Worm (Caenorhabditis elegans) whole organism, early embryonic: ENCODE results near the gene gldi-4.

Experiments used
- B0310.2 ChIP-seq: sonication (generic microtip); optimal IDR thresholded peaks from 2 replicates; lab custom pipeline; 2016; ENCODE audit warnings: mild to moderate bottlenecking, missing genetic modification characterization, missing compliant biosample characterization
- F13C5.2 ChIP-seq: sonication (generic microtip); optimal IDR thresholded peaks from 2 replicates; lab custom pipeline; 2017; ENCODE audit warnings: mild to moderate bottlenecking, missing genetic modification characterization, inconsistent platforms, missing compliant biosample characterization
- aly-1 ChIP-seq: sonication (generic microtip); optimal IDR thresholded peaks from 2 replicates; lab custom pipeline; 2016; ENCODE audit warnings: missing genetic modification characterization, missing compliant biosample characterization
- ama-1 ChIP-seq: fragments of 150-350 bp; optimal IDR thresholded peaks from 2 replicates; lab custom pipeline; 2014
- ceh-13 ChIP-seq: fragments of 200-800 bp; sonication (Bioruptor generic); optimal IDR thresholded peaks from 2 replicates; lab custom pipeline; 2018; ENCODE audit warnings: mild to moderate bottlenecking, missing genetic modification characterization, missing compliant biosample characterization
- ceh-36 ChIP-seq: sonication (generic microtip); optimal IDR thresholded peaks from 2 replicates; lab custom pipeline; 2016; ENCODE audit warnings: missing genetic modification characterization, inconsistent platforms, missing compliant biosample characterization
- ets-7 ChIP-seq: sonication (generic microtip); optimal IDR thresholded peaks from 2 replicates; lab custom pipeline; 2016; ENCODE audit warnings: missing genotype, missing genetic modification characterization, missing compliant biosample characterization
- flt-1 ChIP-seq: fragments of 200-800 bp; sonication (Bioruptor generic); IDR thresholded peaks from 2 replicates; pipeline ENCODE4 v1.3.6; 2022; ENCODE audit warnings: missing genetic modification characterization, missing compliant biosample characterization
- hmbx-1 ChIP-seq: sonication (generic microtip); optimal IDR thresholded peaks from 2 replicates; lab custom pipeline; 2016; ENCODE audit warnings: mild to moderate bottlenecking, missing genetic modification characterization, missing compliant biosample characterization
- hmg-4 ChIP-seq: fragments of 200-800 bp; sonication (Bioruptor generic); optimal IDR thresholded peaks from 2 replicates; lab custom pipeline; 2018; ENCODE audit warnings: mild to moderate bottlenecking, missing genetic modification characterization, missing compliant biosample characterization
- hnd-1 ChIP-seq: sonication (generic microtip); optimal IDR thresholded peaks from 2 replicates; lab custom pipeline; 2016; ENCODE audit warnings: missing genetic modification characterization, missing compliant biosample characterization
- pes-1 ChIP-seq: fragments of 200-800 bp; sonication (Bioruptor generic); IDR thresholded peaks from 2 replicates; pipeline ENCODE4 v1.3.6; 2022; ENCODE audit warnings: missing genetic modification reagents, missing genetic modification characterization, missing compliant biosample characterization
- scrt-1 ChIP-seq: fragments of 200-800 bp; sonication (Bioruptor generic); IDR thresholded peaks from 2 replicates; pipeline ENCODE4 v1.3.6; 2022; ENCODE audit warnings: missing genetic modification characterization, missing compliant biosample characterization
- sea-1 ChIP-seq: fragments of 200-800 bp; sonication (Bioruptor generic); conservative IDR thresholded peaks from 2 replicates; pipeline ENCODE4 v1.3.6; 2022; ENCODE audit warnings: missing genetic modification characterization, missing compliant biosample characterization
- tbx-11 ChIP-seq: fragments of 200-800 bp; sonication (Bioruptor generic); IDR thresholded peaks from 2 replicates; pipeline ENCODE4 v1.3.6; 2022; ENCODE audit warnings: missing genetic modification characterization, missing compliant biosample characterization
- tbx-37 ChIP-seq: fragments of 200-800 bp; sonication (Bioruptor generic); conservative IDR thresholded peaks from 2 replicates; pipeline ENCODE4 v1.3.6; 2022; ENCODE audit warnings: missing genetic modification reagents, missing genetic modification characterization, missing compliant biosample characterization
- tra-4 ChIP-seq: sonication (generic microtip); optimal IDR thresholded peaks from 2 replicates; lab custom pipeline; 2017; ENCODE audit warnings: missing genetic modification characterization, missing compliant biosample characterization

gldi-4 gene

ce11 chrIV:7046641-7047361 lies 29.4 kb downstream of the gldi-4 start:
- TF ChIP-seq tbx-37 (no peak), flt-1 (GFP tag; lab: Robert Waterston, UW) (no peak), scrt-1 (GFP tag; lab: Robert Waterston, UW) (no peak), ama-1 (lab: Kevin White, UChicago) (no peak), tra-4 (no peak), hmbx-1 (tag; lab: Kevin White, UChicago) (no peak), sea-1 (no peak)

ce11 chrIV:7047762-7048178 lies 30.3 kb downstream of the gldi-4 start:
- TF ChIP-seq hmg-4 (GFP tag; lab: Kevin White, UChicago) (no peak), ets-7 (tag; lab: Kevin White, UChicago) (no peak), aly-1 (no peak), ceh-13 (no peak), B0310.2 (tag; lab: Kevin White, UChicago) (no peak), flt-1 (GFP tag; lab: Robert Waterston, UW) (no peak), tra-4 (no peak), ceh-36 (tag; lab: Kevin White, UChicago) (no peak), F13C5.2 (tag; lab: Kevin White, UChicago) (no peak), hmbx-1 (tag; lab: Kevin White, UChicago) (no peak), ama-1 (lab: Kevin White, UChicago) (no peak), tbx-37 (no peak), tbx-11 (GFP tag; lab: Robert Waterston, UW) (no peak), pes-1 (no peak)

- TF ChIP-seq ama-1 (lab: Kevin White, UChicago) = no peak
- TF ChIP-seq F13C5.2 (tag; lab: Kevin White, UChicago) = no peak
- TF ChIP-seq B0310.2 (tag; lab: Kevin White, UChicago) = no peak
- TF ChIP-seq hmbx-1 (tag; lab: Kevin White, UChicago) = no peak
- TF ChIP-seq tra-4 = no peak
- no peak for TF ChIP-seq hmg-4 (GFP tag; lab: Kevin White, UChicago)
- no peak for TF ChIP-seq sea-1
- TF ChIP-seq scrt-1 (GFP tag; lab: Robert Waterston, UW) = no peak
- TF ChIP-seq flt-1 (GFP tag; lab: Robert Waterston, UW) = no peak
- TF ChIP-seq pes-1 = no peak
- no peak for TF ChIP-seq tbx-11 (GFP tag; lab: Robert Waterston, UW)
- TF ChIP-seq aly-1 = no peak
- TF ChIP-seq ceh-36 (tag; lab: Kevin White, UChicago) = no peak
- TF ChIP-seq ceh-13 = no peak
- TF ChIP-seq hnd-1 (tag; lab: Kevin White, UChicago) = no peak
- TF ChIP-seq ets-7 (tag; lab: Kevin White, UChicago) = no peak
- TF ChIP-seq tbx-37 = no peak
These were observed 31.3 kb downstream of the gldi-4 start for ce11 chrIV:7048637-7049245.

ce11 chrIV:7049672-7050206 lies 32.3 kb downstream of the gldi-4 start, which contains the start of gene nhr-105:
Gene nhr-105, plus strand, starts transcription at chrIV:7050156.
- no peak for TF ChIP-seq tbx-37
- TF ChIP-seq hnd-1 (tag; lab: Kevin White, UChicago) = no peak
- TF ChIP-seq pes-1 = no peak
- TF ChIP-seq scrt-1 (GFP tag; lab: Robert Waterston, UW) = no peak
- TF ChIP-seq tbx-11 (GFP tag; lab: Robert Waterston, UW) = no peak
- TF ChIP-seq hmbx-1 (tag; lab: Kevin White, UChicago) = no peak
- TF ChIP-seq ets-7 (tag; lab: Kevin White, UChicago) = no peak
- TF ChIP-seq tra-4 = no peak
- no peak for TF ChIP-seq aly-1
- TF ChIP-seq ceh-36 (tag; lab: Kevin White, UChicago) = no peak
- no peak for TF ChIP-seq ceh-13
- no peak for TF ChIP-seq hmg-4 (GFP tag; lab: Kevin White, UChicago)
- TF ChIP-seq sea-1 = no peak
- TF ChIP-seq F13C5.2 (tag; lab: Kevin White, UChicago) = no peak
- TF ChIP-seq flt-1 (GFP tag; lab: Robert Waterston, UW) = no peak
- no peak for TF ChIP-seq B0310.2 (tag; lab: Kevin White, UChicago)
- no peak for TF ChIP-seq ama-1 (lab: Kevin White, UChicago)

ce11 chrIV:7051515-7051914 lies 34.1 kb downstream of the gldi-4 start:
- no peak for TF ChIP-seq hmg-4 (GFP tag; lab: Kevin White, UChicago)
- no peak for TF ChIP-seq scrt-1 (GFP tag; lab: Robert Waterston, UW)
- TF ChIP-seq flt-1 (GFP tag; lab: Robert Waterston, UW) = no peak
- TF ChIP-seq tra-4 = no peak

- TF ChIP-seq hmbx-1 (tag; lab: Kevin White, UChicago) (no peak), B0310.2 (tag; lab: Kevin White, UChicago) (no peak), sea-1 (no peak), tbx-11 (GFP tag; lab: Robert Waterston, UW) (no peak), F13C5.2 (tag; lab: Kevin White, UChicago) (no peak), ets-7 (tag; lab: Kevin White, UChicago) (no peak), scrt-1 (GFP tag; lab: Robert Waterston, UW) (no peak), pes-1 (no peak), tbx-37 (no peak), hnd-1 (tag; lab: Kevin White, UChicago) (no peak), hmg-4 (GFP tag; lab: Kevin White, UChicago) (no peak), aly-1 (no peak), ama-1 (lab: Kevin White, UChicago) (no peak), ceh-36 (tag; lab: Kevin White, UChicago) (no peak), tra-4 (no peak), ceh-13 (no peak), flt-1 (GFP tag; lab: Robert Waterston, UW) (no peak)
These were observed 34.7 kb downstream of the gldi-4 start for ce11 chrIV:7052135-7052534.

- TF ChIP-seq sea-1 (no peak), tbx-37 (no peak), pes-1 (no peak), hnd-1 (tag; lab: Kevin White, UChicago) (no peak), aly-1 (no peak), ama-1 (lab: Kevin White, UChicago) (no peak), ets-7 (tag; lab: Kevin White, UChicago) (no peak), hmg-4 (GFP tag; lab: Kevin White, UChicago) (no peak), flt-1 (GFP tag; lab: Robert Waterston, UW) (no peak), hmbx-1 (tag; lab: Kevin White, UChicago) (no peak), tra-4 (no peak)
These were observed 40.3 kb downstream of the gldi-4 start, which contains the start of gene srx-50 for ce11 chrIV:7057677-7058076. Gene srx-50, plus strand, starts transcription at chrIV:7057977.
